Worm (Caenorhabditis elegans): ENCODE results near the gene unc-70.

Gene unc-70

DNA sequence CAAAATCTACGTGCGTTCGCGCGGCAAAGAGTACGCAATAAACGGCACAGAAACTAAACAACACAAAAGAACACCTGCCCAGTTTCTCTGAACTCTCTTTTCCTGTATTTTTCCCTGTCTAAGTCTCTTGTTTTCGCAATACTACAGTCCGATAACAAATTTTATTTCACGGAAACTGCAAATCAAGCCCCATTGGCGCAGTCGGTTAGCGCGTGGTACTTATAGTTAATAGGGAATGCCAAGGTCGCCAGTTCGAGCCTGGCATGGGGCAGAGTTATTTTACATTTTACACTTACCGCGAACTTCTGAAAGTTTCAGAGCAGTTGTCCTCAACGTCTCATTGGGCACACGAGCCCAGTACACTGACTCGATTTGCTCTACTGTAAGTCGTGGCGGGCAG, 36.1 kb downstream of the unc-70 start:
- TF ChIP-seq zag-1 (tag; optimal IDR thresholded peaks at IDR 0.05) (no peak), nhr-25 (tag; optimal IDR thresholded peaks at IDR 0.05) (no peak), egl-27 (tag; optimal IDR thresholded peaks at IDR 0.05) (no peak), ztf-4 (tag; optimal IDR thresholded peaks at IDR 0.05) (no peak), elt-3 (tag; optimal IDR thresholded peaks at IDR 0.05) (no peak), nhr-67 (tag; optimal IDR thresholded peaks at IDR 0.05) (no peak), fkh-10 (GFP tag; optimal IDR thresholded peaks at IDR 0.05) (no peak)

DNA sequence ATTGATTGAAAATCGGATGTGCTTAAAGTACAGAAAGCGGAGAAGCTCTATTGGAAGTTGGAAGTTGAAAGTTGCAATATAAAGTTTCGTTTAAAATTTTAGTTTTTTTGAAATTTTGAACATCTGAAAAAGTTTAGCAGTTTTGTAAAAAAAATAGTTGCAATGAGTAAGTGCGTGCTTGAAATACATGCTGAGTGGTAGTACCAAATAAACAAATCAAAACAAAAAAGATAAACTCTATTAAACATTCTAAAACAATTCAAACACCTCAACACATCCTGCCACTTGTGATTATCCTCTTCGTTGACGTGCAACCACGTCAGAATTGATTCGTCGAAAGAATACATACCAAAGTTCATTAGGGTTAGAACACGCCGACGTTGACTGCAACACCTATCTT, 38.1 kb downstream of the unc-70 start:
- TF ChIP-seq ceh-82 (tag; optimal IDR thresholded peaks at IDR 0.05) (no peak), lin-15B (tag; optimal IDR thresholded peaks at IDR 0.05) (no peak)

ce11 chrV:6926633-6927032, 45.5 kb downstream of the unc-70 start:
- TF ChIP-seq nhr-11 (tag; optimal IDR thresholded peaks at IDR 0.05): no peak
- TF ChIP-seq ceh-16 (tag; optimal IDR thresholded peaks at IDR 0.05): no peak
- TF ChIP-seq ztf-11 (tag; optimal IDR thresholded peaks at IDR 0.05): no peak
- no peak for TF ChIP-seq jun-1 (tag; optimal IDR thresholded peaks at IDR 0.05)
- no peak for TF ChIP-seq aly-2 (tag; optimal IDR thresholded peaks at IDR 0.05)
- no peak for TF ChIP-seq fos-1 (tag; optimal IDR thresholded peaks at IDR 0.05)
- no peak for TF ChIP-seq hmg-11 (tag; optimal IDR thresholded peaks at IDR 0.05)
- no peak for TF ChIP-seq ztf-4 (tag; optimal IDR thresholded peaks at IDR 0.05)
- TF ChIP-seq lin-15B (tag; optimal IDR thresholded peaks at IDR 0.05): no peak

- TF ChIP-seq jun-1 (tag; optimal IDR thresholded peaks at IDR 0.05) (no peak), fos-1 (tag; optimal IDR thresholded peaks at IDR 0.05) (no peak)
These were observed 47.8 kb downstream of the unc-70 start, which contains the start of gene unc-68 for ce11 chrV:6928938-6929337. unc-68 (minus strand) TSS chrV:6929038.

ce11 chrV:6930284-6930683, 49.1 kb downstream of the unc-70 start:
- TF ChIP-seq lsy-12 (tag; optimal IDR thresholded peaks at IDR 0.05) (no peak), nfya-1 (tag; optimal IDR thresholded peaks at IDR 0.05; ENCODE audit: insufficient read depth) (peak; percentile 4)

DNA sequence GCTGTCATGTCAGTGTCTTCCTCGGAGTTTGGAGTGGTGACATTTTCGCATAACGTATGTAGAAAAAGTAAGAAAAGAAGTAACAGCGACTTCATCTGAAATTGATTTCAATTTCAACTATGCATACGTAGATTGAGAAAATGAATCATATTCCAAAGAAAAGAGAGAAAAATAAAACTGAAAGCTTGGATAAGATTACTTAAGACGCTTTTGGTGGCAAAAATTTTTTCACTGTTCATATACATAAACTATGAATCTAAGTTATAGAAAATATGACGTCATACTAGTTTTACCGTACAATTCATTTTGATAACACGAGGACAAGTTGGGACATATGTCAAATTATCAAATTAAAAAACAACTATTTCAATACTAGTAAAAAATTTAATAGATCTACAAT, 53.1 kb downstream of the unc-70 start, which contains the start of gene lipl-6:
lipl-6 (minus strand) TSS at position 101 of the 400 bp plus-strand sequence.
- no peak for TF ChIP-seq lsy-12 (tag; optimal IDR thresholded peaks at IDR 0.05)
- TF ChIP-seq egl-27 (tag; optimal IDR thresholded peaks at IDR 0.05): no peak
- no peak for TF ChIP-seq ztf-11 (tag; optimal IDR thresholded peaks at IDR 0.05)
- no peak for TF ChIP-seq daf-12 (tag; optimal IDR thresholded peaks at IDR 0.05)
- TF ChIP-seq nhr-237 (tag; optimal IDR thresholded peaks at IDR 0.05): no peak
- no peak for TF ChIP-seq lin-15B (tag; optimal IDR thresholded peaks at IDR 0.05)
- TF ChIP-seq fos-1 (tag; optimal IDR thresholded peaks at IDR 0.05): no peak
- no peak for TF ChIP-seq elt-2 (tag; optimal IDR thresholded peaks at IDR 0.05)
- no peak for TF ChIP-seq ceh-16 (tag; optimal IDR thresholded peaks at IDR 0.05)
- TF ChIP-seq eor-1 (tag; optimal IDR thresholded peaks at IDR 0.05): no peak
- TF ChIP-seq nhr-12 (tag; optimal IDR thresholded peaks at IDR 0.05): no peak
- no peak for TF ChIP-seq unc-62 (GFP tag; optimal IDR thresholded peaks at IDR 0.05)
- TF ChIP-seq nfya-1 (tag; optimal IDR thresholded peaks at IDR 0.05; ENCODE audit: insufficient read depth): no peak
- no peak for TF ChIP-seq pha-4 (tag; optimal IDR thresholded peaks at IDR 0.05)
- no peak for TF ChIP-seq lin-39 (tag; optimal IDR thresholded peaks at IDR 0.05)
- TF ChIP-seq ceh-82 (tag; optimal IDR thresholded peaks at IDR 0.05): no peak
- no peak for TF ChIP-seq nhr-76 (tag; optimal IDR thresholded peaks at IDR 0.05)

DNA sequence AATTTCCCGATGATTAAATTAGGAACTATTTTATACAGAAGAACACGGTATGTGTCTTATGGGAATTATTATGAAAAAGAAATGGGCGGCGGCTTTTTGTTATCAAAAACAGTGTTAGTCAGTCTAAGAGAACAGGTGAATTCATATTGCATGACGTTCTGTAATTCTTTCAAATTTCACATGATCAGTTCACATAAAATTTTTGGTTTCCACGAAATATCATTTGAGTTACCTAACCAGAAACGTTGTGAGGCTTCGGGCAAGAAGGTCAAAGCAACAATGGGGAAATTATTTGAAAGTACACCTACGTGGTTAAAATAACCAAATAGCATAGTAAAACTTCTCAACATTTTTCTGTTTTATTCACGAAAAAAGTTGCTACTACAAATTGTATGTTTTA, 54.7 kb downstream of the unc-70 start, which contains the start of gene Y57E12B.10:
Y57E12B.10 (minus strand) TSS at position 101 of the 400 bp plus-strand sequence.
- TF ChIP-seq ZK546.5 (tag; optimal IDR thresholded peaks at IDR 0.05): no peak
- no peak for TF ChIP-seq nhr-28 (tag; optimal IDR thresholded peaks at IDR 0.05)
- no peak for TF ChIP-seq ama-1 (optimal IDR thresholded peaks at IDR 0.05)
- no peak for TF ChIP-seq lsy-12 (tag; optimal IDR thresholded peaks at IDR 0.05)
- TF ChIP-seq egl-27 (tag; optimal IDR thresholded peaks at IDR 0.05): no peak
- TF ChIP-seq nhr-12 (tag; optimal IDR thresholded peaks at IDR 0.05): no peak
- no peak for TF ChIP-seq nhr-43 (tag; optimal IDR thresholded peaks at IDR 0.05; ENCODE audit: poor library complexity, severe bottlenecking)
- no peak for TF ChIP-seq skn-1 (tag; optimal IDR thresholded peaks at IDR 0.05)
- no peak for TF ChIP-seq ceh-82 (tag; optimal IDR thresholded peaks at IDR 0.05)
- TF ChIP-seq nhr-11 (tag; optimal IDR thresholded peaks at IDR 0.05): no peak
- TF ChIP-seq ceh-9 (tag; optimal IDR thresholded peaks at IDR 0.05): no peak
- TF ChIP-seq snpc-4 (tag; optimal IDR thresholded peaks at IDR 0.05): no peak
